Worm (Caenorhabditis elegans) whole organism, young adult: Measurements from ENCODE around the gene clec-180.

ENCODE experiments used
- F22D6.2 ChIP-seq: sonication (generic microtip); optimal IDR thresholded peaks from 2 replicates; lab custom pipeline; 2016; ENCODE audit warnings: mild to moderate bottlenecking, missing genetic modification characterization, missing compliant biosample characterization
- Y79H2A.3 ChIP-seq: fragments of 200-800 bp; sonication (Bioruptor generic); conservative IDR thresholded peaks from 2 replicates; pipeline ENCODE4 v1.3.6; 2022; ENCODE audit warnings: missing genetic modification reagents, missing genetic modification characterization, missing compliant biosample characterization
- efl-1 ChIP-seq: fragments of 150-350 bp; optimal IDR thresholded peaks from 2 replicates; lab custom pipeline; 2014; ENCODE audit warnings: missing biosample characterization, missing genetic modification reagents, missing genetic modification characterization
- nhr-27 ChIP-seq: fragments of 200-800 bp; sonication (Bioruptor generic); optimal IDR thresholded peaks from 2 replicates; lab custom pipeline; 2018; ENCODE audit warnings: mild to moderate bottlenecking, missing genetic modification characterization, moderate library complexity, missing compliant biosample characterization
- nhr-90 ChIP-seq: sonication (generic microtip); optimal IDR thresholded peaks from 2 replicates; lab custom pipeline; 2016; ENCODE audit warnings: missing genotype, mild to moderate bottlenecking, missing genetic modification characterization, missing compliant biosample characterization
- snpc-4 ChIP-seq, 5 experiments: fragments of 150-350 bp in 1 of 5; sonication (generic microtip) in 4 of 5; optimal IDR thresholded peaks; 2 replicates each; lab custom pipeline; 2014 to 2018; ENCODE audit warnings: missing genetic modification characterization in 5 of 5, missing biosample characterization in 3 of 5, antibody characterized with exemption in 2 of 5, mild to moderate bottlenecking in 2 of 5, missing compliant biosample characterization in 2 of 5, missing genotype in 2 of 5, moderate library complexity in 2 of 5, missing genetic modification reagents in 1 of 5
- unc-62 ChIP-seq: fragments of 150-350 bp; optimal IDR thresholded peaks from 2 replicates; lab custom pipeline; 2014; ENCODE audit warnings: missing biosample characterization, missing genetic modification reagents, missing genetic modification characterization

DNA sequence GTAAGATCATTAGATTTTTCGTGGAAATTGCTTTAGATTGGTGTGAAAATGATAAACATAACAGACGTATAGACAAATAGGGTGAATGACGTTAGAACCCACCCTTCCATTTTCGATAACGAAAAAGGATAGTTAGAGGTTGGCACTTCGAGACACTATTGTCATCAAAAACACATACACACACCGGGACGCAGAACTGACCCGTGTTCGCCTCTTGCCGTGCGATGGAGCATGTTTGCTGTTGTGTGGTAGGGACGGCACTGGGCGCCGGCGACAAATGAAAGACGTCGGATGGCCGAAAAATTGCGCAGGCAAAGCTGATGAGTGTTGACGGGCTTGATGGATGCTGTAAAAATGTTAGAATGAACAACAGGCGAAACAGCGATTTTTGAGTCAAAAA is 18.8 kb upstream of the clec-180 start:
- peak; percentile 41 for TF ChIP-seq nhr-90 (tag; lab: Kevin White, UChicago)
- TF ChIP-seq F22D6.2 (tag; lab: Kevin White, UChicago) = no peak
- no peak for TF ChIP-seq Y79H2A.3
- no peak for TF ChIP-seq nhr-27
- no peak for TF ChIP-seq efl-1 (GFP tag; lab: Kevin White, UChicago)
- no peak for TF ChIP-seq unc-62 (GFP tag; lab: Kevin White, UChicago)
- TF ChIP-seq snpc-4 (GFP tag; optimal IDR thresholded peaks at IDR 0.05; lab: Kevin White, UChicago) = no peak
- no peak for TF ChIP-seq snpc-4 (tag; optimal IDR thresholded peaks at IDR 0.05; lab: Kevin White, UChicago)
